Worm (Caenorhabditis elegans) whole organism, late embryonic: Measurements from ENCODE around the gene C55B6.1.

Experiments
- C08G9.2 ChIP-seq: sonication (generic microtip); optimal IDR thresholded peaks from 2 replicates; lab custom pipeline; 2016; ENCODE audit warnings: mild to moderate bottlenecking, missing genetic modification characterization, moderate library complexity, missing compliant biosample characterization
- C38D4.7 ChIP-seq: fragments of 200-800 bp; sonication (Bioruptor generic); optimal IDR thresholded peaks from 2 replicates; lab custom pipeline; 2018; ENCODE audit warnings: mild to moderate bottlenecking, missing genetic modification characterization, moderate library complexity, missing compliant biosample characterization
- dve-1 ChIP-seq: sonication (generic microtip); optimal IDR thresholded peaks from 2 replicates; lab custom pipeline; 2017; ENCODE audit warnings: antibody characterized with exemption, mild to moderate bottlenecking, missing genetic modification characterization, missing compliant biosample characterization
- fkh-10 ChIP-seq: fragments of 150-350 bp; optimal IDR thresholded peaks from 2 replicates; lab custom pipeline; 2014; ENCODE audit warnings: missing biosample characterization, missing genetic modification reagents, missing genetic modification characterization
- pha-4 ChIP-seq: fragments of 150-350 bp; optimal IDR thresholded peaks from 2 replicates; lab custom pipeline; 2018; ENCODE audit warnings: missing biosample characterization, missing genetic modification reagents, missing genetic modification characterization
- rnt-1 ChIP-seq: sonication (generic microtip); optimal IDR thresholded peaks from 2 replicates; lab custom pipeline; 2016; ENCODE audit warnings: missing genetic modification characterization, missing compliant biosample characterization
- tbx-2 ChIP-seq: sonication (generic microtip); optimal IDR thresholded peaks from 2 replicates; lab custom pipeline; 2016; ENCODE audit warnings: missing genetic modification characterization, missing compliant biosample characterization

DNA sequence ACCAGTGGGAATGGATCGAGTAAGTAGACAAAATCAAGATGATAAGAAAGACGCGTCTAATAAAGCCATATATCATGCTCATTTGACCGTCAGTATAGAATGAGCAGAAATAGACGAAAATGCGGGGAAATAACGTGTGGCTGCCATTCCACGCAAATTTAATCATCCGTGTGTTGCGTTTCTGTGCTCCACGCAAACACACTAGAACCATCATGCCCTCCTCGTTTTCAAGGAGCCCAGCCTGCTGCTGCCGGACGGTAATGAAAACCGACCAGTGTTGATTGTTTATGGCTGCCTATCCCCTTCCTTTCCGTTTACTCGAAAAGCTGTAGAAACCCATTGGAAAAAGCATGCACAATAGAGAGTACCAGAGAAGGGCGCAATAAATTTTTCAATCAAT, 20.0 kb downstream of the C55B6.1 start:
- TF ChIP-seq pha-4 (no peak), fkh-10 (GFP tag; lab: Kevin White, UChicago) (no peak), tbx-2 (tag; lab: Kevin White, UChicago) (no peak), C38D4.7 (GFP tag; lab: Kevin White, UChicago) (no peak), dve-1 (tag; lab: Kevin White, UChicago) (no peak), C08G9.2 (tag; lab: Kevin White, UChicago) (no peak), rnt-1 (tag; lab: Kevin White, UChicago) (no peak)
